Worm (Caenorhabditis elegans): ENCODE data around the gene cyp-25A3.

ce11 chrIII:3819579-3819978 is 20.0 kb downstream of the cyp-25A3 start, which contains the start of gene dpy-27:
- TF ChIP-seq mbf-1 (tag; optimal IDR thresholded peaks at IDR 0.05) (no peak), unc-55 (GFP tag; optimal IDR thresholded peaks at IDR 0.05) (no peak), lin-39 (tag; optimal IDR thresholded peaks at IDR 0.05) (no peak), elt-1 (tag; optimal IDR thresholded peaks at IDR 0.05) (no peak), nhr-77 (tag; optimal IDR thresholded peaks at IDR 0.05) (no peak), unc-39 (tag; optimal IDR thresholded peaks at IDR 0.05) (no peak), mab-5 (tag; optimal IDR thresholded peaks at IDR 0.05) (no peak), peb-1 (tag; optimal IDR thresholded peaks at IDR 0.05) (no peak)

All from whole organism, L2 larva.